Worm (Caenorhabditis elegans) whole organism, L2 larva: ENCODE data around the gene hst-3.1.

ENCODE experiments used
- F13H6.1 ChIP-seq: sonication (generic microtip); optimal IDR thresholded peaks from 2 replicates; lab custom pipeline; 2016; ENCODE audit warnings: missing genetic modification characterization, missing compliant biosample characterization
- R02D3.7 ChIP-seq: fragments of 150-350 bp; optimal IDR thresholded peaks from 2 replicates; lab custom pipeline; 2014; ENCODE audit warnings: missing biosample characterization, missing genetic modification characterization
- Y55F3AM.14 ChIP-seq: fragments of 200-800 bp; sonication (Bioruptor generic); optimal IDR thresholded peaks from 2 replicates; lab custom pipeline; 2018; ENCODE audit warnings: mild to moderate bottlenecking, missing genetic modification characterization, missing compliant biosample characterization
- alr-1 ChIP-seq: fragments of 150-350 bp; optimal IDR thresholded peaks from 2 replicates; lab custom pipeline; 2014; ENCODE audit warnings: missing biosample characterization, missing genetic modification characterization
- aly-2 ChIP-seq: fragments of 150-350 bp; optimal IDR thresholded peaks from 2 replicates; lab custom pipeline; 2014; ENCODE audit warnings: missing biosample characterization, missing genetic modification characterization
- ama-1 ChIP-seq: fragments of 150-350 bp; optimal IDR thresholded peaks from 2 replicates; lab custom pipeline; 2018; ENCODE audit warnings: inconsistent platforms
- blmp-1 ChIP-seq: sonication (generic microtip); optimal IDR thresholded peaks from 2 replicates; lab custom pipeline; 2017; ENCODE audit warnings: missing genetic modification characterization, mild to moderate bottlenecking, missing compliant biosample characterization, antibody characterized with exemption, moderate library complexity; ENCODE audit not compliant: insufficient read depth
- ceh-16 ChIP-seq: fragments of 150-350 bp; optimal IDR thresholded peaks from 2 replicates; lab custom pipeline; 2014; ENCODE audit warnings: missing biosample characterization, missing genetic modification characterization
- ceh-82 ChIP-seq: fragments of 150-350 bp; optimal IDR thresholded peaks from 2 replicates; lab custom pipeline; 2014; ENCODE audit warnings: missing biosample characterization, missing genetic modification characterization
- elt-3 ChIP-seq: sonication (generic microtip); optimal IDR thresholded peaks from 2 replicates; lab custom pipeline; 2017; ENCODE audit warnings: missing biosample characterization, missing genetic modification characterization
- gmeb-1 ChIP-seq: fragments of 150-350 bp; optimal IDR thresholded peaks from 2 replicates; lab custom pipeline; 2014; ENCODE audit warnings: missing biosample characterization, missing genetic modification characterization
- lin-11 ChIP-seq: fragments of 150-350 bp; sonication (generic microtip); optimal IDR thresholded peaks from 2 replicates; lab custom pipeline; 2014; ENCODE audit warnings: missing biosample characterization, missing genetic modification characterization, inconsistent platforms, mixed read lengths
- lin-39 ChIP-seq: fragments of 150-350 bp; optimal IDR thresholded peaks from 2 replicates; lab custom pipeline; 2014; ENCODE audit warnings: missing biosample characterization, missing genetic modification reagents, missing genetic modification characterization
- lsy-2 ChIP-seq, 2 experiments: fragments of 150-350 bp in 1 of 2; sonication (generic microtip) in 1 of 2; optimal IDR thresholded peaks; 2 replicates each; lab custom pipeline; 2014 to 2017; ENCODE audit warnings: missing biosample characterization in 2 of 2, missing genetic modification characterization in 2 of 2
- mab-5 ChIP-seq: fragments of 150-350 bp; optimal IDR thresholded peaks from 2 replicates; lab custom pipeline; 2014; ENCODE audit warnings: missing biosample characterization, missing genetic modification characterization
- mbf-1 ChIP-seq: sonication (generic microtip); optimal IDR thresholded peaks from 2 replicates; lab custom pipeline; 2017; ENCODE audit warnings: missing biosample characterization, missing genetic modification characterization
- nhr-11 ChIP-seq: fragments of 150-350 bp; optimal IDR thresholded peaks from 2 replicates; lab custom pipeline; 2014; ENCODE audit warnings: missing biosample characterization, missing genetic modification characterization
- nhr-12 ChIP-seq: fragments of 150-350 bp; optimal IDR thresholded peaks from 2 replicates; lab custom pipeline; 2014; ENCODE audit warnings: missing biosample characterization, missing genetic modification characterization
- nhr-21 ChIP-seq: fragments of 150-350 bp; optimal IDR thresholded peaks from 2 replicates; lab custom pipeline; 2014; ENCODE audit warnings: missing biosample characterization, missing genetic modification characterization
- nhr-237 ChIP-seq: fragments of 150-350 bp; optimal IDR thresholded peaks from 2 replicates; lab custom pipeline; 2014; ENCODE audit warnings: missing biosample characterization, missing genetic modification characterization
- nhr-25 ChIP-seq: fragments of 150-350 bp; sonication (generic microtip); optimal IDR thresholded peaks from 3 replicates; lab custom pipeline; 2014; ENCODE audit warnings: missing biosample characterization, missing genetic modification characterization
- nhr-6 ChIP-seq: fragments of 150-350 bp; optimal IDR thresholded peaks from 2 replicates; lab custom pipeline; 2014; ENCODE audit warnings: missing biosample characterization, missing genetic modification characterization
- nhr-77 ChIP-seq: fragments of 150-350 bp; optimal IDR thresholded peaks from 2 replicates; lab custom pipeline; 2014; ENCODE audit warnings: missing biosample characterization, missing genetic modification characterization
- peb-1 ChIP-seq: fragments of 150-350 bp; optimal IDR thresholded peaks from 2 replicates; lab custom pipeline; 2014; ENCODE audit warnings: missing biosample characterization, missing genetic modification characterization
- sem-4 ChIP-seq: fragments of 150-350 bp; optimal IDR thresholded peaks from 2 replicates; lab custom pipeline; 2014; ENCODE audit warnings: missing biosample characterization, missing genetic modification reagents, missing genetic modification characterization
- snpc-4 ChIP-seq: fragments of 150-350 bp; optimal IDR thresholded peaks from 2 replicates; lab custom pipeline; 2014; ENCODE audit warnings: missing biosample characterization, missing genetic modification characterization
- unc-39 ChIP-seq: fragments of 150-350 bp; optimal IDR thresholded peaks from 2 replicates; lab custom pipeline; 2014; ENCODE audit warnings: missing biosample characterization, missing genetic modification characterization
- unc-55 ChIP-seq: fragments of 150-350 bp; sonication (generic microtip); optimal IDR thresholded peaks from 3 replicates; lab custom pipeline; 2014; ENCODE audit warnings: missing biosample characterization, missing genetic modification reagents, missing genetic modification characterization
- unc-62 ChIP-seq: fragments of 150-350 bp; optimal IDR thresholded peaks from 2 replicates; lab custom pipeline; 2014; ENCODE audit warnings: missing biosample characterization, missing genetic modification reagents, missing genetic modification characterization
- zag-1 ChIP-seq: fragments of 150-350 bp; optimal IDR thresholded peaks from 2 replicates; lab custom pipeline; 2014; ENCODE audit warnings: missing biosample characterization, missing genetic modification characterization
- ztf-1 ChIP-seq: fragments of 200-800 bp; sonication (Bioruptor generic); conservative IDR thresholded peaks from 2 replicates; pipeline ENCODE4 v1.3.6; 2022; ENCODE audit warnings: missing genetic modification characterization, missing compliant biosample characterization
- ztf-11 ChIP-seq: sonication (generic microtip); optimal IDR thresholded peaks from 2 replicates; lab custom pipeline; 2017; ENCODE audit warnings: missing biosample characterization, missing genetic modification characterization
- ztf-4 ChIP-seq: fragments of 150-350 bp; optimal IDR thresholded peaks from 2 replicates; lab custom pipeline; 2014; ENCODE audit warnings: missing biosample characterization, missing genetic modification characterization

hst-3.1 gene

ce11 chrII:6169156-6169555, at the start of gene hst-3.1:
TSS of gene hst-3.1 (minus strand) at chrII:6169256.
- TF ChIP-seq F13H6.1 (tag; lab: Kevin White, UChicago) (no peak), nhr-12 (tag; lab: Kevin White, UChicago) (no peak), mbf-1 (no peak), ceh-16 (tag; lab: Kevin White, UChicago) (no peak), unc-39 (tag; lab: Kevin White, UChicago) (no peak), ceh-82 (tag; lab: Kevin White, UChicago) (no peak), nhr-11 (tag; lab: Kevin White, UChicago) (no peak), lsy-2 (tag; optimal IDR thresholded peaks at IDR 0.05; lab: Kevin White, UChicago) (no peak), lin-39 (tag; lab: Kevin White, UChicago) (no peak), nhr-77 (tag; lab: Kevin White, UChicago) (no peak), lin-11 (no peak), elt-3 (no peak), Y55F3AM.14 (no peak), R02D3.7 (no peak), nhr-25 (tag; lab: Kevin White, UChicago) (no peak), aly-2 (tag; lab: Kevin White, UChicago) (no peak), ama-1 (lab: Kevin White, UChicago) (no peak), nhr-237 (no peak)

DNA sequence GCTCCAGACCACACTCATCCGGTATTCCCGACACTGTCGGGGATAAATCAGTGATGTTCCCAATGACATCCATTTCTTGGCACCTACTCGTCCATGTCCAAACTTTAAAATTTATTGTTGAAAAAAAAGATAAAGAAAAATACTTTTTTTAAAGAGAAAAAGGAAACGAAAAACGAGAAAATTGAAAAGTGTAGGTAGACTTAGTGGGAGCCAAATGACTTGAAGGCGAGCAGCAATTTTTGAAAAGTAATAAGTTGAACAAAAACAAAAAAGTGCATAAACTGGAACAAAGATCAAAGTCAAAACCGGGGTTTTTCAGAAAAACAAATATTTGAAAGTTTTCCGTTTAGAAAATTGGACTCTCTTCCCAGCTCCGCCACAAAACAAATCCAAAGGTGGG, 39.1 kb upstream of the hst-3.1 start, which contains the start of gene daf-37:
TSS of gene daf-37 (minus strand) at position 101 of the 400 bp plus-strand sequence.
- TF ChIP-seq snpc-4 (tag; lab: Kevin White, UChicago) (no peak), R02D3.7 (no peak), lin-39 (tag; lab: Kevin White, UChicago) (no peak)
- TF ChIP-seq, all 48 proteins: peak for 0

ce11 chrII:6207252-6207651, 38.2 kb upstream of the hst-3.1 start:
- TF ChIP-seq mbf-1, result no peak
- no peak for TF ChIP-seq elt-3
- TF ChIP-seq nhr-11 (tag; lab: Kevin White, UChicago), result no peak
- no peak for TF ChIP-seq nhr-237
- no peak for TF ChIP-seq zag-1 (tag; lab: Kevin White, UChicago)
- no peak for TF ChIP-seq nhr-21 (tag; lab: Kevin White, UChicago)
- TF ChIP-seq nhr-6 (tag; lab: Kevin White, UChicago), result no peak
- no peak for TF ChIP-seq ztf-4
- TF ChIP-seq alr-1 (tag; lab: Kevin White, UChicago), result no peak

DNA sequence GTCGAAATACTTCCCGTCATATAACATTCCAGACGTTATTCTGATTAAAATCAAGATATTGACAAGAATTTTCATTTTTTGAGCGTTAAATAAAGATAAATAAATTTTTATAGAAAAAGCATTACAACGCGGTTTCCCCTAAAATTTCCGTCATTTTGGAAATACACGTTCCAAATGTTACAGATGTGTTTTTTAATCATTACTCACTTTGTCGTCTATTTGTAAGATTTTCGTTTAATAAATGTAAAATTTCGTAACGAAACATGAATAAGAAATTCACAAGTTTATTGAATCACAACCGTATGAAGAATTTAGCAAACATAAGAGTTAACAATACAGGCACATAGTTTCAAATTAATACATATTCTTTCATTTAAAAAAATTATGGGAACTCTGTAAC, 33.9 kb upstream of the hst-3.1 start, which contains the start of gene C30B5.17:
TSS of gene C30B5.17 (minus strand) at position 101 of the 400 bp plus-strand sequence.
- no peak for TF ChIP-seq peb-1 (tag; lab: Kevin White, UChicago)
- no peak for TF ChIP-seq nhr-11 (tag; lab: Kevin White, UChicago)
- TF ChIP-seq unc-55 (GFP tag; lab: Kevin White, UChicago), result no peak
- no peak for TF ChIP-seq blmp-1 (tag; lab: Kevin White, UChicago)
- TF ChIP-seq gmeb-1 (tag; lab: Kevin White, UChicago), result no peak
- TF ChIP-seq ztf-11 (tag; lab: Kevin White, UChicago), result no peak
- TF ChIP-seq ztf-1 (GFP tag; lab: Robert Waterston, UW), result no peak
- no peak for TF ChIP-seq mab-5 (tag; lab: Kevin White, UChicago)
- TF ChIP-seq nhr-77 (tag; lab: Kevin White, UChicago), result no peak
- TF ChIP-seq ztf-4, result no peak
- no peak for TF ChIP-seq lin-11
- no peak for TF ChIP-seq ama-1 (lab: Kevin White, UChicago)
- no peak for TF ChIP-seq unc-39 (tag; lab: Kevin White, UChicago)
- TF ChIP-seq, all 48 proteins: peak for 0

ce11 chrII:6199010-6199409, 30.0 kb upstream of the hst-3.1 start:
- no peak for TF ChIP-seq unc-62
- no peak for TF ChIP-seq mbf-1
- TF ChIP-seq nhr-77 (tag; lab: Kevin White, UChicago), result no peak
- TF ChIP-seq peb-1 (tag; lab: Kevin White, UChicago), result no peak
- TF ChIP-seq nhr-25 (tag; lab: Kevin White, UChicago), result no peak
- TF ChIP-seq sem-4, result no peak
- no peak for TF ChIP-seq lin-11

DNA sequence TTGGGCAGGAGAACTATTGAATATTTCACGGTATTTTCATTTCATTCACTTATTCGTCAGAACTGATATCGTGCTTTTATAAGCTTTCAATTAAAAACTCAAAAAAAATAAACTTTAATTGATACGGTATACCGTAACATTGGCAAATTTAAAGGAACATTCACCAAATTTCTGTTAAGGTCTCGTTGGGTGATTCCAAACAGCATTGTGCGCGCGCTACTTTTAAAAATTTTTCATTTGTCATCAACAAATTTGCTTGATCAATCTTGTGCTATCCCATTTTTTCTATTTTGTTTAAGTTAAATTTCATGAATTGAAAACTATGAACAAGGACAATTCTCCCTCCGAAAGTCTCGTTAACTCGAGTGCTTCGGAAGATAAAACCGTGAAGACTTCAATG, 29.4 kb upstream of the hst-3.1 start, which contains the start of gene szy-4:
TSS of gene szy-4 (plus strand) at position 229 of the 400 bp plus-strand sequence.
- no peak for TF ChIP-seq aly-2 (tag; lab: Kevin White, UChicago)
- TF ChIP-seq, all 48 proteins: peak for 0
